Worm (Caenorhabditis elegans) whole organism, dauer: ENCODE results near the gene K05G3.2.

Experiments used
- unc-62 ChIP-seq: sonication (generic microtip); optimal IDR thresholded peaks from 2 replicates; lab custom pipeline; 2017; ENCODE audit warnings: missing biosample characterization, missing genetic modification reagents, missing genetic modification characterization

The K05G3.2 gene

ce11 chrX:16535192-16535591, 40.5 kb downstream of the K05G3.2 start:
- TF ChIP-seq unc-62 (GFP tag; lab: Kevin White, UChicago), result no peak

ce11 chrX:16536230-16536940, 41.7 kb downstream of the K05G3.2 start, which contains the start of gene pat-9:
Gene pat-9 (plus strand): TSS chrX:16536890.
- no peak for TF ChIP-seq unc-62 (GFP tag; lab: Kevin White, UChicago)

DNA sequence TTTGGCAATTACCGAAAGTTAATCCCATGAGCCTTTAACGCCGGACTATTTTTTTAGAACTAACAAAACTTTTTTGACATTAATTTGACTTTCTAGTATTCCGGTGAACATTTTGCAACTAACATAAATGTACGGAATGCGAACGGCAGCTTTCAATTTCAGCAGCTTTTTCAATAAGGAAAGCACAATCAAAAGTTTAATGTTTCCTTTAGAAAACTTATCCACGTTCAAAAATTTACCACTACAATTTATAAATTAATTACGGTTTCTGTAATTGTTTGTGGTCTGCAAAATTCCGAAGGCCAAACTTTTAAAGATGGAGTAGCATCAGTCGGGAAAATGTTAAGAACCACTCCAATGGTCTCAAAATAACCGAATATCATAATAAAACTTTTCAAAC, 45.6 kb downstream of the K05G3.2 start, which contains the start of gene osm-1:
TSS of gene osm-1 (plus strand) at position 301 of the 400 bp plus-strand sequence.
- no peak for TF ChIP-seq unc-62 (GFP tag; lab: Kevin White, UChicago)

DNA sequence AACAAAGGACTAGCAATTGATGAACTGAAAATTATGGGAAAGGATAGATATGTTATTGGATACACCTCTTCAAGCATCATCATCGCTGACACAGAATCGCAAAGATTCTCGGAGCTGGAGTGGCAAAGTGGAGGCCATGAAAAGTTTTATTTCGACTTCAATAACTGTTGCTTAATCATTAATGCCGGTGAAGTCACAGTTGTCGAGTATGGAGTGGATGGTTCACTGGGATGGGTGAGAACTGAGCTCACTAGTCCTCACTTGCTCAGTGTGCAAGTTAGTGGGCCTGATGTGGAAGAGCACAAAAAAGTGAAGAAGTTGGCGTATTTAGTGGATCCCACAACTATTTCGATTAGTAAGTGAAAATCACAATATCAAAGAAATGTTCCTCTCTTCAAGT, 49.2 kb downstream of the K05G3.2 start:
- TF ChIP-seq unc-62 (GFP tag; lab: Kevin White, UChicago), result no peak

DNA sequence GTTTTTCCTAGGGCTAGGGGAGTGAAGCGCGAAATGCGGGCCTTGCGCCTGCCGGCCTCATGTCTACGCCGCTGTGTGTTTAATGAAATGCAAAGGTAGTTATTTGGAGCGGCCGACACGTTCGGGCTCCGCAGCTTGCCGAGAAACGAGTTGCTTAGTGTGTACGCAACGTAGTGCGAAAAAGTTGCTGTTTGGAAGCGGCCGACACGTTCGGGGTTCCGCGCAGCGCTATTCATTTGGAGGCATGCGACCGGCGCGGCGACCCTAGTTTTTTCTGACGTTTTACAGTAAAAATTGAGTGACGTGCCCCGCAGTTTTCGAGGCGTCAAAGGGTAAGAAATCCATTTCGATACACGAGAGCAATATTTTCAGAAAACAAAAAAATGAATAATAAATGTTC, 50.9 kb downstream of the K05G3.2 start:
- no peak for TF ChIP-seq unc-62 (GFP tag; lab: Kevin White, UChicago)

ce11 chrX:16546135-16546534, 51.4 kb downstream of the K05G3.2 start:
- no peak for TF ChIP-seq unc-62 (GFP tag; lab: Kevin White, UChicago)

DNA sequence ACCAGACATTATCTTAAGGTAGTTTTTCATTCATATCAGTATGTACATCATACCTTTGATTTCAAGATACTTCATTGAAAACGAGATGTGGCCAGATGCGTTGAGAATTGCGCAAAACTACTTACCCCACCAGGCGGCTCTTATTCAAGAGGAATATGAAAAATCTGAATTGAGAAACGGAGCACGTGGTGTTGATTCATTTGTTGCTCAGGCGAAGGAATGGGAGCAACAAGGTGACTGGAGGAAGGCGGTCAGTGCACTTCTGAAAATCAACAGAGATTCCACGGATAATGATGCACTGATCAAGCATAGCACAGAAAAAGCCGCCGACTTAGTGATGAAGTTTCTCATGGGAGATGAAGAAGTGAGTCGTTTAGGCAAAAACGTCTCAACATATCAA, 53.6 kb downstream of the K05G3.2 start:
- no peak for TF ChIP-seq unc-62 (GFP tag; lab: Kevin White, UChicago)
